Worm (Caenorhabditis elegans) whole organism, L4/young adult: ENCODE results near the gene F27E5.5.

Experiments
- W03F9.2 ChIP-seq: fragments of 150-350 bp; optimal IDR thresholded peaks from 2 replicates; lab custom pipeline; 2014; ENCODE audit warnings: missing biosample characterization, missing genetic modification characterization
- dao-5 ChIP-seq: sonication (generic microtip); optimal IDR thresholded peaks from 2 replicates; lab custom pipeline; 2016; ENCODE audit warnings: missing genotype, missing genetic modification characterization, moderate library complexity, missing compliant biosample characterization

DNA sequence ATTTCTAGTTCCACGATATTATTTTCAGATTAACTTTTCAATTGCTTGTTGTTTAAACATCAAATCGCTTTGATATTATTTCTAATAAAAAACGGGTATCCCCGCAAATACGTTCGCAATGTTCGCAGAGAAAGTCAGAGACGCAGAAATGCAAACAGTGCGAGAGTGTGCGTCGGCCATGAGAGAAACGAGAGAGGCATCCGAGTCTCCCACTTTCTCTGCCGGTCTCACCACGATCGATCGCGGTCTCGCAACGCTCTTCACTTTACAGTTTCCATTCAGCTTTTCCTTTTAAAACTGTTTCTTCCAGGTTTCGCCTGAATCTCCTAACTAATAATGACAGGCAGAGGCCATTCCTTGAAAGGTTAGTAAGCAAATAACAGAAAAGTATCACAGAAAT, 42.7 kb upstream of the F27E5.5 start, which contains the start of gene F33H1.4:
- no peak for TF ChIP-seq W03F9.2 (tag; lab: Kevin White, UChicago)
- no peak for TF ChIP-seq dao-5 (tag; lab: Kevin White, UChicago)
